Fruit fly (Drosophila melanogaster): ENCODE measurements around the gene Gr85a.
A peak's percentile ranks its signal among the peaks of the same experiment; 100 is the strongest.

Gene Gr85a

DNA sequence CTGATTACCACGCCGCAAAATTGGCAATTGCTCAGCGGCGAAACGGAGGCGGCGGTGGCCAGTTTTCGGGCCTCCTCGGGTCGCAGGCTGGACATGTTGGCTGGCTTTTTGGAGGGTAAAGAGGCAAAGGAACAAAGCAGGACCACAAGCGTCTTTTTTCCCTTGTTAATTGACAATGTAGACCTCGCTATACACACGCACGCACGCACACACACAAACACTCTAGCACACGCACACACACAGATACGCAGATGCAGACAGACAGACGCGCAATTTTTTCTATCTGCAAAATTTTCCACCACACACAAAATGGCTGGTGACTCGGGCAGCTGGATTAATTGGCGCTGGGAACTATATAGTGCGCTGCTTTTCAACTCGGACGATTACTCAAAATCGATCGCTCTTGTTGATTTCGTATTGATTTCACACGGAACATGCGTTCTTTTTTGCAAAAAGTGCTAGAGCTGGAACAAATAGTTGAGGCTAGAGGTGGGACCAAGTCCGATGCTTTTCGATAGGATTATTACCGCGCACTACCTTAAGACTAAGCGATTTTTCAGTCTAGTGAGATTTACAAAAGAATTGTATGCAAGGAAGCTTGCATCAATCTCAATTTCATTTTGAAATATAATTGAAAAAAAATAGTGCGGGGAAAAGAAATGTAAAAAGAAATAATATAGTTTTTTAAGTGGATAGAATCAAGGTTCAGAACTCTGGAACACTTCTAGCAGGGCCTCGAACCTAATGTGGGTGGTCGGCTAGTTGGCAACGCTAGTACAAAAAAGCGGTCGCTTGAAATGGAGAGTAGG, 10.8 kb downstream of the Gr85a start, which contains the start of gene Art4:
Art4 (minus strand) TSS at position 476 of the 809 bp plus-strand sequence.
- peak; percentile 19 for TF ChIP-seq CG17801 (GFP tag; optimal IDR thresholded peaks at IDR 0.05; ENCODE audit: partially characterized antibody)

DNA sequence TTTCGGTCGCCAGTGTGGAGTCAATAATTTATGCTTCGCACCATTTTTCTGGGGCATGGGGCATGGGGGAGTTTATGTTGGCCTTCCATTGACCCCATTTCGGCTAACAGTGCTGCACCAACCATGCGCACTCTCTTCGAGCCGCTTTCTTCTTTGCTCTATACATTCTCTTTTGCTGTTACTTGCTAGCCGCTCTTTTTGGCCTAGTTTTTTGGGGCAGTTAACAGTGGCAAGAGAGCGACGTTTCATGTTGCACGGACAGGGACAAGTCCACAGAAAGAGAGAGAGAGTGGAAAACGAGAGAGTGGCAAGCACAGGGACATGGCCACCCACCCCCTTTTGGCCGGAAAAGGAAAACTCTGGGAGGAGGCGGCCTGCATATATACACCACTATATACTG, 17.6 kb downstream of the Gr85a start:
- TF ChIP-seq CG17801 (GFP tag; optimal IDR thresholded peaks at IDR 0.05; ENCODE audit: partially characterized antibody): no peak

- no peak for TF ChIP-seq CG17801 (GFP tag; optimal IDR thresholded peaks at IDR 0.05; ENCODE audit: partially characterized antibody)
Measured at dm6 chr3R:9977494-9977893, 19.1 kb downstream of the Gr85a start.

dm6 chr3R:9968827-9969675, 27.5 kb downstream of the Gr85a start:
- TF ChIP-seq CG17801 (GFP tag; optimal IDR thresholded peaks at IDR 0.05; ENCODE audit: partially characterized antibody): no peak

- TF ChIP-seq CG17801 (GFP tag; optimal IDR thresholded peaks at IDR 0.05; ENCODE audit: partially characterized antibody): no peak
Measured at dm6 chr3R:9968239-9968638, 28.4 kb downstream of the Gr85a start.

- TF ChIP-seq CG17801 (GFP tag; optimal IDR thresholded peaks at IDR 0.05; ENCODE audit: partially characterized antibody): no peak
Measured at dm6 chr3R:9966109-9966701, 30.4 kb downstream of the Gr85a start.

dm6 chr3R:9964600-9965301, 31.8 kb downstream of the Gr85a start:
- TF ChIP-seq CG17801 (GFP tag; optimal IDR thresholded peaks at IDR 0.05; ENCODE audit: partially characterized antibody): no peak

dm6 chr3R:9963179-9963905, 33.2 kb downstream of the Gr85a start:
- no peak for TF ChIP-seq CG17801 (GFP tag; optimal IDR thresholded peaks at IDR 0.05; ENCODE audit: partially characterized antibody)

DNA sequence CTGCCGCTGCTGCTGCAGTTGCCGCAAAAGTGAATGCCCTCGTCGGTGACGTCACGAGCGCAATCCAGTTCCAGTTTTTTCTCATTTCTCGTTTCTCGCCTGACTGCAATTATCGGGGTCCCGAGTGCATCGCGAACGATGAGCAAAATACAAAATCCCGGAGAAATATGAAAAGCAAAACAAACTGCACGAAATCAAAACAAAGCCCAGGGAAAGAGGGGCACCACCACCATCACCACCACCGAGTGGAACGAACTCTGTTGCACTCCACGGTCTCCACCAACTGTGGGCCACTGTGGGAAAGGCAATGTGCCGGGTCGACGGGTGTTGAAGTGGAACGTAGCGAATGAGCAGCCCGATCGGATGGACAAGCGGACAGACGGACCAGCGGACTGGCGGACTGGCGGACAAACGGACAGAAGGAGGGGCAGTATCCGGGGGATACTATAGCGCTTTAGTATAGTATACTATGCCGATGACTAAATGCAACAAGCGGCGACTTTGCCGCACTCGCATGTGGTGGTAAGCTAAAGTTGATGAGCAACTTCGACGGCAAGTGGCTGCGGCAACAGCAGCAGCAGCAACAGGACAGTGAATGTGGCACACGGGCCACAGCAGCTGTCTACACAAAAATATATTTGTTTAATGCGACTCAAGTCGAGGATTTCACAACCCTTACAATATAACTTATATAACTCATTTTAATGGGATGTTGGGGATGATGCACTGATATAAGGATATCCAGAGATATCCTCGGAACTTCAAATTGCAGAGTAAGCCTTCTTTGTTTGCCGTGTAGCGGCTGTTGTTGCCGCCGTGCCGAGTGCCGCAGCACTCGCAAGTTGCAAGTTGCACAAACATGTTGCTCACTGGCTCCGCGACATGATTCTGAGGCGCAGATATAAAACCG, 35.2 kb downstream of the Gr85a start:
- TF ChIP-seq CG17801 (GFP tag; optimal IDR thresholded peaks at IDR 0.05; ENCODE audit: partially characterized antibody): no peak

- TF ChIP-seq CG17801 (GFP tag; optimal IDR thresholded peaks at IDR 0.05; ENCODE audit: partially characterized antibody): no peak
Measured at dm6 chr3R:9959911-9960310, 36.7 kb downstream of the Gr85a start.

dm6 chr3R:9957202-9957601, 39.4 kb downstream of the Gr85a start:
- TF ChIP-seq CG17801 (GFP tag; optimal IDR thresholded peaks at IDR 0.05; ENCODE audit: partially characterized antibody): no peak

dm6 chr3R:9956725-9957124, 39.9 kb downstream of the Gr85a start:
- TF ChIP-seq CG17801 (GFP tag; optimal IDR thresholded peaks at IDR 0.05; ENCODE audit: partially characterized antibody): no peak

DNA sequence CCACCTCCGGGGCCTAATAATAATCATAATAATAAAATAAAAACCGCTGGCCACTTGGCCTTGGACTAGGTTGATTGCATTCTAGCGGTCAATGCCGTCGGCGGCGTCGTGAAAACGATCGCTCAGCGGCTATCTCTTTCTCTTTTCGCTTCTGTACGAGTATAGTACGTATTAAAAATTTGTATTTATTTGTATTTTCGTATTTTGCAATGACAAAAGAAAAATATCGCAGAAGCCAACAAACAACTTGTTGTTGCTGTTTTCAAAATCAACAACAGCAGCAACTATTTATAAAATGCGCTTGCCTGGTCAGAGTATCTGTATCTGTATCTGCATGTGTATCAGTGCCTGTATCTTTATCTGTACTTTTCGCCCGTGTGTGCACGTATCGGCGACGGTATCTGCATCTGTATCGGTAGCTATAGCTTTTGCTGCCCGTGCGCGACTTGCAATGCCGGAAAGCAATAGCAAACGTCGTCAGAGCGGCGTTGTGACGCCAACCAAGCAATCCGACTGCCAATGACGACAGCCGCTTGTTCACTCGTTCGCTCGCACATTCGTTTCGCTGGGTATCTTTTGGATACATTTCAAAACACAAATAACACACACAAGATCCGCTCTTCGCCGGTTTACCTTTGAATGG, 41.8 kb downstream of the Gr85a start:
- peak; percentile 42 for TF ChIP-seq CG17801 (GFP tag; optimal IDR thresholded peaks at IDR 0.05; ENCODE audit: partially characterized antibody)

Measured in ovary, adult (tissue).